Fruit fly (Drosophila melanogaster) whole organism, pupa: ENCODE measurements around the gene CG13114.

ENCODE experiments used
- CG10348 ChIP-seq: fragments of 200-800 bp; sonication (Bioruptor generic); IDR thresholded peaks from 2 replicates; pipeline ENCODE4 v1.3.6; 2022; ENCODE audit warnings: missing biosample characterization, missing genetic modification characterization
- CG12605 ChIP-seq: fragments of 200-800 bp; sonication (Bioruptor generic); IDR thresholded peaks from 2 replicates; pipeline ENCODE4 v1.3.6; 2022; ENCODE audit warnings: missing biosample characterization, missing genetic modification characterization
- CG13204 ChIP-seq: fragments of 200-800 bp; sonication (Bioruptor generic); optimal IDR thresholded peaks from 2 replicates; lab custom pipeline; 2018; ENCODE audit warnings: missing biosample characterization, mild to moderate bottlenecking, missing genetic modification characterization, moderate library complexity
- CG32121 ChIP-seq: fragments of 200-800 bp; sonication (Bioruptor generic); IDR thresholded peaks from 2 replicates; pipeline ENCODE4 v1.3.6; 2022; ENCODE audit warnings: missing biosample characterization, missing genetic modification characterization
- CG4496 ChIP-seq: fragments of 200-800 bp; sonication (Bioruptor generic); IDR thresholded peaks from 3 replicates; pipeline ENCODE4 v1.3.6; 2022; ENCODE audit warnings: missing biosample characterization, missing genetic modification characterization
- CG8159 ChIP-seq: fragments of 200-800 bp; sonication (Bioruptor generic); optimal IDR thresholded peaks from 3 replicates; lab custom pipeline; 2018; ENCODE audit warnings: missing biosample characterization, mild to moderate bottlenecking, missing genetic modification characterization, moderate library complexity
- D1 ChIP-seq: fragments of 200-800 bp; sonication (Bioruptor generic); optimal IDR thresholded peaks from 2 replicates; lab custom pipeline; 2018; ENCODE audit warnings: missing biosample characterization, mild to moderate bottlenecking, missing genetic modification characterization, moderate library complexity
- EcR ChIP-seq: fragments of 200-800 bp; sonication (Bioruptor generic); optimal IDR thresholded peaks from 3 replicates; lab custom pipeline; 2019; ENCODE audit warnings: missing biosample characterization, missing genetic modification characterization, mild to moderate bottlenecking, moderate library complexity, missing genetic modification reagents
- Pif1B ChIP-seq: fragments of 200-800 bp; sonication (Bioruptor generic); optimal IDR thresholded peaks from 3 replicates; lab custom pipeline; 2016; ENCODE audit warnings: missing biosample characterization, missing genetic modification characterization
- gl ChIP-seq: fragments of 200-800 bp; sonication (Bioruptor generic); optimal IDR thresholded peaks from 2 replicates; lab custom pipeline; 2018; ENCODE audit warnings: missing biosample characterization, mild to moderate bottlenecking, missing genetic modification characterization

DNA sequence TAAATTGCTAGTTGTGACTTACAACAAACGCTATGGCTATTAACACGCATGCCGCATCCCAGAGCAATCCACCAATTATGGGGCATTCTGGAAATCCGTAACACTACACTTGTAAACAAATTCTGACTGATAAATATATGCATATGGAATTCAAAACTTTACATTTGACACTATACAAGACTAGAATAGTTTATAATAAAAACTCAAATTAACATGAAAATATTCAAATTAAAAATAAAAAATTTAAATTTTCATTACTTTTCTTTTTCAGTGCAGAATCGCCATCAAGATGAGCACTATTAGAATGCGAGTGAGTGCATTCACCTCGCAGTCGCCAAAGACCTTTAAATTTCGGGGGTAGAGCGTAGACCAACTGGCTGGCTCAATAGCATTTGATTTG lies 40.3 kb downstream of the CG13114 start:
- TF ChIP-seq CG8159 (no peak), Pif1B (GFP tag; lab: Kevin White, UChicago) (no peak), CG12605 (no peak), CG32121 (GFP tag; lab: Robert Waterston, UW) (no peak), CG13204 (GFP tag; lab: Kevin White, UChicago) (no peak), EcR (GFP tag; lab: Kevin White, UChicago) (no peak), gl (no peak), CG10348 (GFP tag; lab: Robert Waterston, UW) (no peak), D1 (tag; lab: Kevin White, UChicago) (no peak), CG4496 (no peak)
